Worm (Caenorhabditis elegans) whole organism, young adult: ENCODE measurements around the gene W08G11.1.
A peak's percentile ranks its signal among the peaks of the same experiment; 100 is the strongest.

ENCODE experiments used
- B0019.2 ChIP-seq: fragments of 200-800 bp; sonication (Bioruptor generic); conservative IDR thresholded peaks from 2 replicates; pipeline ENCODE4 v1.3.6; 2022; ENCODE audit warnings: missing genetic modification reagents, missing genetic modification characterization, missing compliant biosample characterization
- B0336.3 ChIP-seq: fragments of 200-800 bp; sonication (Bioruptor generic); IDR thresholded peaks from 2 replicates; pipeline ENCODE4 v1.3.6; 2022; ENCODE audit warnings: missing genetic modification characterization, missing compliant biosample characterization
- C17E4.6 ChIP-seq: fragments of 200-800 bp; sonication (Bioruptor generic); IDR thresholded peaks from 2 replicates; pipeline ENCODE4 v1.3.6; 2022; ENCODE audit warnings: missing genetic modification reagents, missing genetic modification characterization, missing compliant biosample characterization
- F37B4.10 ChIP-seq: fragments of 200-800 bp; sonication (Bioruptor generic); IDR thresholded peaks from 2 replicates; pipeline ENCODE4 v1.3.6; 2022; ENCODE audit warnings: missing genetic modification characterization, missing compliant biosample characterization
- F49E8.2 ChIP-seq: sonication (generic microtip); optimal IDR thresholded peaks from 3 replicates; lab custom pipeline; 2017; ENCODE audit warnings: missing genetic modification characterization, mild to moderate bottlenecking, missing compliant biosample characterization, antibody characterized with exemption, moderate library complexity; ENCODE audit not compliant: insufficient read depth
- T07F8.4 ChIP-seq: sonication (generic microtip); optimal IDR thresholded peaks from 2 replicates; lab custom pipeline; 2016; ENCODE audit warnings: mild to moderate bottlenecking, missing genetic modification characterization, moderate library complexity, missing compliant biosample characterization
- Y56A3A.18 ChIP-seq: fragments of 200-800 bp; sonication (Bioruptor generic); IDR thresholded peaks from 2 replicates; pipeline ENCODE4 v1.3.6; 2022; ENCODE audit warnings: missing genetic modification reagents, missing genetic modification characterization, missing compliant biosample characterization
- Y67H2A.10 ChIP-seq: fragments of 200-800 bp; sonication (Bioruptor generic); conservative IDR thresholded peaks from 2 replicates; pipeline ENCODE4 v1.3.6; 2022; ENCODE audit warnings: missing genetic modification reagents, missing genetic modification characterization, missing compliant biosample characterization
- Y79H2A.3 ChIP-seq: fragments of 200-800 bp; sonication (Bioruptor generic); conservative IDR thresholded peaks from 2 replicates; pipeline ENCODE4 v1.3.6; 2022; ENCODE audit warnings: missing genetic modification reagents, missing genetic modification characterization, missing compliant biosample characterization
- Y95B8A.8 ChIP-seq: fragments of 200-800 bp; sonication (Bioruptor generic); IDR thresholded peaks from 2 replicates; pipeline ENCODE4 v1.3.6; 2022; ENCODE audit warnings: missing genetic modification reagents, missing genetic modification characterization, missing compliant biosample characterization
- akir-1 ChIP-seq: fragments of 200-800 bp; sonication (Bioruptor generic); optimal IDR thresholded peaks from 2 replicates; lab custom pipeline; 2018; ENCODE audit warnings: mild to moderate bottlenecking, missing genetic modification characterization, moderate library complexity, missing compliant biosample characterization
- atf-7 ChIP-seq: sonication (generic microtip); optimal IDR thresholded peaks from 2 replicates; lab custom pipeline; 2017; ENCODE audit warnings: mild to moderate bottlenecking, missing genetic modification characterization, missing compliant biosample characterization
- bed-2 ChIP-seq: fragments of 200-800 bp; sonication (Bioruptor generic); IDR thresholded peaks from 2 replicates; pipeline ENCODE4 v1.3.6; 2022; ENCODE audit warnings: missing genetic modification reagents, missing genetic modification characterization, missing compliant biosample characterization
- ccch-3 ChIP-seq: fragments of 200-800 bp; sonication (Bioruptor generic); optimal IDR thresholded peaks from 2 replicates; lab custom pipeline; 2018; ENCODE audit warnings: mild to moderate bottlenecking, missing genetic modification characterization, missing compliant biosample characterization
- ceh-27 ChIP-seq: fragments of 200-800 bp; sonication (Bioruptor generic); optimal IDR thresholded peaks from 2 replicates; lab custom pipeline; 2018; ENCODE audit warnings: mild to moderate bottlenecking, missing genetic modification characterization, moderate library complexity, missing compliant biosample characterization
- ceh-40 ChIP-seq: fragments of 200-800 bp; sonication (Bioruptor generic); IDR thresholded peaks from 2 replicates; pipeline ENCODE4 v1.3.6; 2022; ENCODE audit warnings: missing genetic modification characterization, missing compliant biosample characterization
- ceh-58 ChIP-seq: fragments of 200-800 bp; sonication (Bioruptor generic); IDR thresholded peaks from 2 replicates; pipeline ENCODE4 v1.3.6; 2022; ENCODE audit warnings: missing genetic modification characterization, missing compliant biosample characterization
- dpl-1 ChIP-seq: fragments of 150-350 bp; optimal IDR thresholded peaks from 2 replicates; lab custom pipeline; 2014; ENCODE audit warnings: missing biosample characterization, missing genetic modification reagents, missing genetic modification characterization
- efl-1 ChIP-seq: fragments of 150-350 bp; optimal IDR thresholded peaks from 2 replicates; lab custom pipeline; 2014; ENCODE audit warnings: missing biosample characterization, missing genetic modification reagents, missing genetic modification characterization
- egl-18 ChIP-seq: fragments of 200-800 bp; sonication (Bioruptor generic); IDR thresholded peaks from 2 replicates; pipeline ENCODE4 v1.3.6; 2022; ENCODE audit warnings: missing genetic modification reagents, missing genetic modification characterization, missing compliant biosample characterization
- ekl-4 ChIP-seq: fragments of 200-800 bp; sonication (Bioruptor generic); IDR thresholded peaks from 2 replicates; pipeline ENCODE4 v1.3.6; 2022; ENCODE audit warnings: missing genetic modification reagents, missing genetic modification characterization, missing compliant biosample characterization
- ets-4 ChIP-seq: fragments of 200-800 bp; sonication (Bioruptor generic); optimal IDR thresholded peaks from 2 replicates; lab custom pipeline; 2018; ENCODE audit warnings: mild to moderate bottlenecking, missing genetic modification characterization, missing compliant biosample characterization
- hmg-20 ChIP-seq: fragments of 200-800 bp; sonication (Bioruptor generic); IDR thresholded peaks from 2 replicates; pipeline ENCODE4 v1.3.6; 2022; ENCODE audit warnings: missing genetic modification reagents, missing genetic modification characterization, missing compliant biosample characterization
- lag-1 ChIP-seq: fragments of 200-800 bp; sonication (Bioruptor generic); IDR thresholded peaks from 2 replicates; pipeline ENCODE4 v1.3.6; 2022; ENCODE audit warnings: missing genetic modification reagents, missing genetic modification characterization, missing compliant biosample characterization
- lin-35 ChIP-seq, 3 experiments: fragments of 150-350 bp in 2 of 3; sonication (generic microtip) in 1 of 3; optimal IDR thresholded peaks; 2 replicates each; lab custom pipeline; 2014 to 2018; ENCODE audit warnings: missing biosample characterization in 3 of 3, missing genetic modification characterization in 3 of 3, missing genetic modification reagents in 3 of 3
- lin-40 ChIP-seq: sonication (generic microtip); optimal IDR thresholded peaks from 2 replicates; lab custom pipeline; 2016; ENCODE audit warnings: missing genetic modification characterization, mild to moderate bottlenecking, missing compliant biosample characterization, missing genotype, missing genetic modification reagents
- lsy-27 ChIP-seq: sonication (generic microtip); optimal IDR thresholded peaks from 2 replicates; lab custom pipeline; 2017; ENCODE audit warnings: missing genetic modification characterization, mild to moderate bottlenecking, missing compliant biosample characterization, antibody characterized with exemption, missing genotype, borderline replicate concordance; ENCODE audit not compliant: insufficient read depth
- madf-3 ChIP-seq: fragments of 200-800 bp; sonication (Bioruptor generic); IDR thresholded peaks from 2 replicates; pipeline ENCODE4 v1.3.6; 2022; ENCODE audit warnings: missing genetic modification reagents, missing genetic modification characterization, missing compliant biosample characterization
- mxl-1 ChIP-seq: sonication (generic microtip); optimal IDR thresholded peaks from 2 replicates; lab custom pipeline; 2016; ENCODE audit warnings: missing genetic modification characterization, missing compliant biosample characterization
- nfyb-1 ChIP-seq: fragments of 200-800 bp; sonication (Bioruptor generic); IDR thresholded peaks from 2 replicates; pipeline ENCODE4 v1.3.6; 2022; ENCODE audit warnings: missing genetic modification reagents, missing genetic modification characterization, missing compliant biosample characterization
- nhr-179 ChIP-seq: sonication (generic microtip); optimal IDR thresholded peaks from 2 replicates; lab custom pipeline; 2016; ENCODE audit warnings: mild to moderate bottlenecking, missing genetic modification characterization, missing compliant biosample characterization
- nhr-27 ChIP-seq: fragments of 200-800 bp; sonication (Bioruptor generic); optimal IDR thresholded peaks from 2 replicates; lab custom pipeline; 2018; ENCODE audit warnings: mild to moderate bottlenecking, missing genetic modification characterization, moderate library complexity, missing compliant biosample characterization
- nhr-80 ChIP-seq: sonication (generic microtip); optimal IDR thresholded peaks from 2 replicates; lab custom pipeline; 2016; ENCODE audit warnings: missing genetic modification characterization, missing compliant biosample characterization
- rec-8 ChIP-seq, 2 experiments: sonication (generic microtip); optimal IDR thresholded peaks; 2 replicates each; lab custom pipeline; 2016; ENCODE audit warnings: mild to moderate bottlenecking in 2 of 2, missing genetic modification characterization in 2 of 2, missing genetic modification reagents in 2 of 2, missing genotype in 2 of 2, missing biosample characterization in 1 of 2, missing compliant biosample characterization in 1 of 2, moderate library complexity in 1 of 2
- repo-1 ChIP-seq: sonication (generic microtip); optimal IDR thresholded peaks from 2 replicates; lab custom pipeline; 2017; ENCODE audit warnings: mild to moderate bottlenecking, missing genetic modification characterization, missing compliant biosample characterization
- rpc-1 ChIP-seq, 2 experiments: fragments of 150-350 bp in 1 of 2; sonication (generic microtip) in 1 of 2; optimal IDR thresholded peaks; 2 replicates each; lab custom pipeline; 2014 to 2018; ENCODE audit warnings: missing biosample characterization in 1 of 2, missing genetic modification characterization in 1 of 2, missing genetic modification reagents in 1 of 2, missing genotype in 1 of 2
- sdz-38 ChIP-seq: sonication (generic microtip); optimal IDR thresholded peaks from 2 replicates; lab custom pipeline; 2016; ENCODE audit warnings: missing genotype, missing genetic modification characterization, missing compliant biosample characterization
- sea-2 ChIP-seq: fragments of 200-800 bp; sonication (Bioruptor generic); IDR thresholded peaks from 2 replicates; pipeline ENCODE4 v1.3.6; 2022; ENCODE audit warnings: missing genetic modification characterization, missing compliant biosample characterization
- snpc-3.4 ChIP-seq: sonication (generic microtip); optimal IDR thresholded peaks from 2 replicates; lab custom pipeline; 2017; ENCODE audit warnings: missing genetic modification characterization, mild to moderate bottlenecking, missing compliant biosample characterization, antibody characterized with exemption, moderate library complexity, missing genotype, missing genetic modification reagents
- snpc-4 ChIP-seq, 5 experiments: fragments of 150-350 bp in 1 of 5; sonication (generic microtip) in 4 of 5; optimal IDR thresholded peaks; 2 replicates each; lab custom pipeline; 2014 to 2018; ENCODE audit warnings: missing genetic modification characterization in 5 of 5, missing biosample characterization in 3 of 5, antibody characterized with exemption in 2 of 5, mild to moderate bottlenecking in 2 of 5, missing compliant biosample characterization in 2 of 5, missing genotype in 2 of 5, moderate library complexity in 2 of 5, missing genetic modification reagents in 1 of 5
- tbx-9 ChIP-seq: sonication (generic microtip); optimal IDR thresholded peaks from 2 replicates; lab custom pipeline; 2016; ENCODE audit warnings: borderline replicate concordance, missing genetic modification characterization, inconsistent platforms, missing compliant biosample characterization
- unc-130 ChIP-seq: sonication (generic microtip); optimal IDR thresholded peaks from 2 replicates; lab custom pipeline; 2016; ENCODE audit warnings: missing genetic modification reagents, missing genetic modification characterization, missing compliant biosample characterization
- ztf-26 ChIP-seq: sonication (generic microtip); optimal IDR thresholded peaks from 2 replicates; lab custom pipeline; 2017; ENCODE audit warnings: missing genetic modification characterization, missing compliant biosample characterization
- ztf-3 ChIP-seq: fragments of 200-800 bp; sonication (Bioruptor generic); optimal IDR thresholded peaks from 2 replicates; lab custom pipeline; 2018; ENCODE audit warnings: mild to moderate bottlenecking, missing genetic modification characterization, missing compliant biosample characterization

W08G11.1 gene

ce11 chrV:16367575-16367974 is 20.7 kb downstream of the W08G11.1 start, which contains the start of gene W08G11.3:
Gene W08G11.3 (plus strand): TSS chrV:16367681.
- 0 out of 2 replicates have a peak, but pooled peaks have one; percentile 14 for TF ChIP-seq nfyb-1 (GFP tag; lab: Robert Waterston, UW)
- TF ChIP-seq Y95B8A.8, result 0 out of 2 replicates have a peak, but pooled peaks have one; percentile 25
- no peak for TF ChIP-seq rpc-1 (optimal IDR thresholded peaks at IDR 0.05; lab: Kevin White, UChicago)
- TF ChIP-seq rpc-1 (tag; optimal IDR thresholded peaks at IDR 0.05; lab: Kevin White, UChicago), result no peak
- 0 out of 2 replicates have a peak, but pooled peaks have one; percentile 42 for TF ChIP-seq Y56A3A.18
- TF ChIP-seq B0019.2 (GFP tag; lab: Robert Waterston, UW), result 0 out of 2 replicates have a peak, but pooled peaks have one; percentile 34
- no peak for TF ChIP-seq sea-2 (GFP tag; lab: Robert Waterston, UW)
- no peak for TF ChIP-seq ccch-3 (GFP tag; lab: Kevin White, UChicago)
- TF ChIP-seq ztf-26 (tag; lab: Kevin White, UChicago), result no peak
- peak; percentile 21; the same call in 1 of the 2 replicates for TF ChIP-seq B0336.3 (GFP tag; lab: Robert Waterston, UW)
- no peak for TF ChIP-seq rec-8 (tag; optimal IDR thresholded peaks at IDR 0.05; lab: Kevin White, UChicago)

ce11 chrV:16368143-16368542 is 21.3 kb downstream of the W08G11.1 start:
- TF ChIP-seq lsy-27, result no peak
- no peak for TF ChIP-seq madf-3 (GFP tag; lab: Robert Waterston, UW)
- TF ChIP-seq snpc-3.4 (tag; lab: Kevin White, UChicago), result no peak
- no peak for TF ChIP-seq lin-35 (GFP tag; optimal IDR thresholded peaks at IDR 0.05; lab: Kevin White, UChicago)
- no peak for TF ChIP-seq efl-1 (GFP tag; lab: Kevin White, UChicago)
- TF ChIP-seq ets-4, result no peak
- TF ChIP-seq unc-130 (GFP tag; lab: Kevin White, UChicago), result no peak
- no peak for TF ChIP-seq repo-1 (tag; lab: Kevin White, UChicago)
- no peak for TF ChIP-seq F49E8.2 (tag; lab: Kevin White, UChicago)
- TF ChIP-seq Y79H2A.3 (GFP tag; lab: Robert Waterston, UW), result no peak
- TF ChIP-seq C17E4.6 (GFP tag; lab: Robert Waterston, UW), result no peak

DNA sequence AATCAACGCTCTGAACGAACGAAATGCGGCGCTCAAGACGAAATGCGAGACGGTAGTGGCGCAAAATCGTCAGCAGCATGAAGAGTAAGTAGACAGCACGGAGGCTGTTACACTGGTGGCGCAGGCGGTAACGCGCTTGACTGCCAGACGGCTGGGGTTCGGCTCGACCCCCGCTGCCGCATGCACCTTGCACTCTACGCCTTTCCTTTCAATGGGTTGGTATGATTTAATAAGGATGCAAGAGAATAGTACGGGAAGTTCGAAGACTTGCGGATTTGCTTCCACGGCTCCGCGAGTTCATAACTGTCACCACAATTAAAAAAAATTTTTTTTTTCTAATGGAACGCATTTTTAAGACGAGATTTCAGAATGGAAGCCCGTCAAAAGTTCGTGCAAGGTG is 23.2 kb downstream of the W08G11.1 start:
- peak; percentile 80 for TF ChIP-seq snpc-4 (GFP tag; optimal IDR thresholded peaks at IDR 0.05; lab: Kevin White, UChicago)
- peak; percentile 39 to 89 (median 82) for TF ChIP-seq snpc-4 (tag; optimal IDR thresholded peaks at IDR 0.05; lab: Kevin White, UChicago)
- peak; percentile 23 for TF ChIP-seq ztf-3 (GFP tag; lab: Kevin White, UChicago)
- TF ChIP-seq Y67H2A.10, result no peak
- TF ChIP-seq snpc-3.4 (tag; lab: Kevin White, UChicago), result peak; percentile 58
- peak; percentile 73 for TF ChIP-seq ekl-4 (GFP tag; lab: Robert Waterston, UW)
- TF ChIP-seq lag-1 (GFP tag; lab: Robert Waterston, UW), result no peak
- TF ChIP-seq F37B4.10 (GFP tag; lab: Robert Waterston, UW), result 0 out of 2 replicates have a peak, but pooled peaks have one; percentile 92
- no peak for TF ChIP-seq dpl-1 (GFP tag; lab: Kevin White, UChicago)
- TF ChIP-seq nhr-179 (tag; lab: Kevin White, UChicago), result peak; percentile 44
- peak; percentile 71 for TF ChIP-seq nhr-80 (tag; lab: Kevin White, UChicago)
- no peak for TF ChIP-seq ceh-40
- peak; percentile 68 for TF ChIP-seq atf-7 (tag; lab: Kevin White, UChicago)
- TF ChIP-seq lin-40 (tag; lab: Kevin White, UChicago), result peak; percentile 72
- peak; percentile 61; the same call in 1 of the 2 replicates for TF ChIP-seq egl-18 (GFP tag; lab: Robert Waterston, UW)
- TF ChIP-seq sdz-38 (tag; lab: Kevin White, UChicago), result no peak
- TF ChIP-seq T07F8.4 (tag; lab: Kevin White, UChicago), result peak; percentile 82
- no peak for TF ChIP-seq akir-1 (GFP tag; lab: Kevin White, UChicago)
- peak; percentile 93 for TF ChIP-seq ceh-27
- peak; percentile 67 for TF ChIP-seq nhr-27
- peak; percentile 88 for TF ChIP-seq nfyb-1 (GFP tag; lab: Robert Waterston, UW)
- peak; percentile 84 for TF ChIP-seq hmg-20 (GFP tag; lab: Robert Waterston, UW)
- no peak for TF ChIP-seq tbx-9 (tag; lab: Kevin White, UChicago)
- TF ChIP-seq rec-8 (tag; optimal IDR thresholded peaks at IDR 0.05; lab: Kevin White, UChicago), result peak; percentile 81 to 89
- peak; percentile 59 for TF ChIP-seq lsy-27
- TF ChIP-seq bed-2, result 0 out of 2 replicates have a peak, but pooled peaks have one; percentile 60
- peak; percentile 94 for TF ChIP-seq mxl-1 (tag; lab: Kevin White, UChicago)
- no peak for TF ChIP-seq ceh-58 (GFP tag; lab: Robert Waterston, UW)
